Worm (Caenorhabditis elegans): ENCODE results near the gene M18.3.

DNA sequence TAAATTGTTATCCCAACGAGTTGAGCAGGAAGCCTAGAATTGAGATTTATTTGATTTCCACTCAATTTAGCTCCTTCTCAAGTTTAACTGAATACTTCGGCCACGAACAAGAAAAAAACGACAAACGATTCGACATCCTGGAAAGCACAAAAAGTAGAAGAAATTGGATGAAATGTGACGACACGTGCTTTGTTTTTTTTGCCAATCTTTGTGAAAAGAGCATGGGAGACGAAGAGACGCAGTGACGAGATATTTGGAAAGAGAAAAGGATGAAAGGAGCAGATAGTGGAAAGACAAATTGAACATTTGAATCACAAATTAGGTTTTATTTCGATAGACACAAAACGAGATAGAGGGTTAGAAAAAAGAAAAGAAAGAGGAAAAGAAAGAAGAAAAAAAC is 8.8 kb downstream of the M18.3 start:
- TF ChIP-seq lag-1 (GFP tag; IDR thresholded peaks at IDR 0.05), result no peak
- no peak for TF ChIP-seq tbp1 (GFP tag; optimal IDR thresholded peaks at IDR 0.05)
- no peak for TF ChIP-seq F37B4.10 (GFP tag; IDR thresholded peaks at IDR 0.05)
- no peak for TF ChIP-seq ceh-40 (GFP tag; IDR thresholded peaks at IDR 0.05)
- no peak for TF ChIP-seq ztf-25 (GFP tag; IDR thresholded peaks at IDR 0.05)
